Fruit fly (Drosophila melanogaster): Measurements from ENCODE around the gene CG31668.

Gene CG31668

DNA sequence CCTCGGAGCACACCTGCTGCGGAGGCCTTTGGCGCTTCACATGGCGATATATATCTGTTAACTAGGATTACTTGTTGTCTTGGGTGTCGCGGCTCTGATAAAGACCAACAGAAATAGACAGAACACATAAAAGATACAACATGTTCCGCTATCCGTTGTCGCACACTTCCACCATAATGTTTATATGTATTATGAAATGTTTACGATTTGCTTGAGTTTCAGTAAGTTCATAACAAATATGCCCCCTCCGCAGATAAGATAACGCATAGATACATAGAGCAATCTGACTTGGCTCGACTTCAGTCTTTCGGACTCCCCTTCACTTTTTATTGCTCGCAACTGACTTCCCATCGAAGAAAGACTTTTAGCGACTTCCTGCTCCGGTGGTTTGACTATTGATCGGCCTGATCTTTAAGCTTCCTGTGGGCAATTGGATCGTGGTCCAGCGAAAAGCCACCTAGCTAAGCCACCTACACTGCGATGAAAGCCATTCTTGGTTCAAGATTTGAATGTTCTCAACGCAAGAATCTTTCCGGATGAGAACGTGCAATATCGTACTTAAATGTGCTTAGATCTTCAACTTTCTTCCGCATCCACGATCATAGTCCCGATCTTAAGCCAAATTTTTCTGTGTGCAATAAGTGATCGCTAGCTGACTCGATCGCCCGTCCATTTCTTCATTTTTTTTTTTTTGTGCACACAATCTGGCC, 37.6 kb downstream of the CG31668 start (continued):
- no peak for TF ChIP-seq Stat92E (GFP tag; optimal IDR thresholded peaks at IDR 0.05)
- TF ChIP-seq CG2889 (GFP tag; IDR thresholded peaks at IDR 0.05) = no peak
- no peak for TF ChIP-seq fd3F (GFP tag; optimal IDR thresholded peaks at IDR 0.05)
- peak; percentile 30 for TF ChIP-seq cg (GFP tag; optimal IDR thresholded peaks at IDR 0.05)
- peak; percentile 16 for TF ChIP-seq nau (GFP tag; optimal IDR thresholded peaks at IDR 0.05)
- TF ChIP-seq MESR4 (GFP tag; optimal IDR thresholded peaks at IDR 0.05) = no peak
- TF ChIP-seq CG10321 (GFP tag; IDR thresholded peaks at IDR 0.05) = no peak
- TF ChIP-seq Hsf (GFP tag; optimal IDR thresholded peaks at IDR 0.05) = no peak
- no peak for TF ChIP-seq Elba2 (GFP tag; optimal IDR thresholded peaks at IDR 0.05)
- TF ChIP-seq CG14710 (tag; optimal IDR thresholded peaks at IDR 0.05) = peak; percentile 1
- no peak for TF ChIP-seq CG16863 (GFP tag; optimal IDR thresholded peaks at IDR 0.05)
- TF ChIP-seq cas (GFP tag; IDR thresholded peaks at IDR 0.05) = no peak
- TF ChIP-seq CG10543 (GFP tag; optimal IDR thresholded peaks at IDR 0.05) = peak; percentile 24
- peak; percentile 18; the same call in 1 of the 2 replicates for TF ChIP-seq HLH3B (GFP tag; IDR thresholded peaks at IDR 0.05)
- TF ChIP-seq CG17385 (GFP tag; optimal IDR thresholded peaks at IDR 0.05) = peak; percentile 31
- TF ChIP-seq CG4820 (GFP tag; optimal IDR thresholded peaks at IDR 0.05) = no peak
- no peak for TF ChIP-seq TFAM (GFP tag; optimal IDR thresholded peaks at IDR 0.05)
- peak; percentile 92 for TF ChIP-seq mirr (GFP tag; optimal IDR thresholded peaks at IDR 0.05)
- TF ChIP-seq CG8281 (tag; optimal IDR thresholded peaks at IDR 0.05) = no peak
- 0 out of 2 replicates have a peak, but pooled peaks have one; percentile 23 for TF ChIP-seq aop (GFP tag; IDR thresholded peaks at IDR 0.05)
- TF ChIP-seq jigr1 (GFP tag; IDR thresholded peaks at IDR 0.05) = no peak
- no peak for TF ChIP-seq CG1792 (GFP tag; optimal IDR thresholded peaks at IDR 0.05)
- TF ChIP-seq CG13624 (GFP tag; optimal IDR thresholded peaks at IDR 0.05) = no peak
- TF ChIP-seq CG1602 (GFP tag; optimal IDR thresholded peaks at IDR 0.05) = no peak
- no peak for TF ChIP-seq crc (GFP tag; optimal IDR thresholded peaks at IDR 0.05)
- peak; percentile 13 for TF ChIP-seq Nf-YB (GFP tag; optimal IDR thresholded peaks at IDR 0.05)
- no peak for TF ChIP-seq Ets65A (GFP tag)
- TF ChIP-seq az2 (GFP tag; optimal IDR thresholded peaks at IDR 0.05) = no peak
- no peak for TF ChIP-seq lilli (GFP tag; optimal IDR thresholded peaks at IDR 0.05)
- no peak for TF ChIP-seq CG11695 (GFP tag; IDR thresholded peaks at IDR 0.05)
- no peak for TF ChIP-seq CG6689 (GFP tag; IDR thresholded peaks at IDR 0.05)
- TF ChIP-seq dmrt11E (tag; optimal IDR thresholded peaks at IDR 0.05) = peak; percentile 10
- TF ChIP-seq Lhr (GFP tag; optimal IDR thresholded peaks at IDR 0.05) = no peak
- TF ChIP-seq cad (GFP tag; optimal IDR thresholded peaks at IDR 0.05) = no peak
- TF ChIP-seq CG34376 (GFP tag; optimal IDR thresholded peaks at IDR 0.05) = peak; percentile 40
- TF ChIP-seq Max (GFP tag; optimal IDR thresholded peaks at IDR 0.05) = no peak
- no peak for TF ChIP-seq ken (GFP tag; IDR thresholded peaks at IDR 0.05)
- no peak for TF ChIP-seq disco-r (GFP tag; optimal IDR thresholded peaks at IDR 0.05)
- peak; percentile 73 for TF ChIP-seq fd64A (GFP tag; optimal IDR thresholded peaks at IDR 0.05)
- peak; percentile 77 for TF ChIP-seq ATbp (GFP tag; optimal IDR thresholded peaks at IDR 0.05)
